Worm (Caenorhabditis elegans) whole organism, L4 larva: Measurements from ENCODE around the gene spp-30.
A peak's percentile ranks its signal among the peaks of the same experiment; 100 is the strongest.

Experiments used
- D1046.2 ChIP-seq: fragments of 200-800 bp; sonication (Bioruptor generic); IDR thresholded peaks from 2 replicates; pipeline ENCODE4 v1.3.6; 2022; ENCODE audit warnings: missing genetic modification characterization, missing compliant biosample characterization
- F10B5.3 ChIP-seq: sonication (generic microtip); optimal IDR thresholded peaks from 2 replicates; lab custom pipeline; 2016; ENCODE audit warnings: mild to moderate bottlenecking, missing genetic modification characterization, missing compliant biosample characterization
- F26F4.8 ChIP-seq: fragments of 200-800 bp; sonication (Bioruptor generic); conservative IDR thresholded peaks from 2 replicates; pipeline ENCODE4 v1.3.6; 2022; ENCODE audit warnings: missing genetic modification characterization, missing compliant biosample characterization
- F37D6.2 ChIP-seq: sonication (generic microtip); optimal IDR thresholded peaks from 2 replicates; lab custom pipeline; 2016; ENCODE audit warnings: mild to moderate bottlenecking, missing genetic modification characterization, missing compliant biosample characterization
- F49E8.2 ChIP-seq: sonication (generic microtip); optimal IDR thresholded peaks from 2 replicates; lab custom pipeline; 2016; ENCODE audit warnings: missing compliant biosample characterization, mild to moderate bottlenecking, missing genetic modification characterization, borderline replicate concordance
- R02D3.7 ChIP-seq: fragments of 150-350 bp; sonication (generic microtip); optimal IDR thresholded peaks from 3 replicates; lab custom pipeline; 2014; ENCODE audit warnings: missing biosample characterization, missing genetic modification characterization
- T20F7.1 ChIP-seq: fragments of 200-800 bp; sonication (Bioruptor generic); optimal IDR thresholded peaks from 2 replicates; lab custom pipeline; 2018; ENCODE audit warnings: mild to moderate bottlenecking, missing genetic modification characterization, missing compliant biosample characterization
- Y75B8A.6 ChIP-seq: fragments of 200-800 bp; sonication (Bioruptor generic); IDR thresholded peaks from 2 replicates; pipeline ENCODE4 v1.3.6; 2022; ENCODE audit warnings: missing genetic modification reagents, missing genetic modification characterization, missing compliant biosample characterization
- ZK337.2 ChIP-seq: fragments of 200-800 bp; sonication (Bioruptor generic); IDR thresholded peaks from 2 replicates; pipeline ENCODE4 v1.3.6; 2022; ENCODE audit warnings: missing genetic modification reagents, missing genetic modification characterization, missing compliant biosample characterization
- ZK546.5 ChIP-seq, 2 experiments: sonication (generic microtip); optimal IDR thresholded peaks; 2 replicates each; lab custom pipeline; 2017; ENCODE audit warnings: missing biosample characterization in 2 of 2, missing genetic modification characterization in 2 of 2
- aly-2 ChIP-seq: sonication (generic microtip); optimal IDR thresholded peaks from 2 replicates; lab custom pipeline; 2018; ENCODE audit warnings: missing biosample characterization, missing genetic modification characterization
- ama-1 ChIP-seq: fragments of 150-350 bp; optimal IDR thresholded peaks from 2 replicates; lab custom pipeline; 2014; ENCODE audit warnings: inconsistent platforms, mixed read lengths
- ceh-32 ChIP-seq: sonication (generic microtip); optimal IDR thresholded peaks from 2 replicates; lab custom pipeline; 2016; ENCODE audit warnings: mild to moderate bottlenecking, missing genetic modification characterization, missing compliant biosample characterization; ENCODE audit not compliant: poor library complexity
- ces-1 ChIP-seq: fragments of 150-350 bp; sonication (generic microtip); optimal IDR thresholded peaks from 4 replicates; lab custom pipeline; 2014; ENCODE audit warnings: missing biosample characterization, missing genetic modification reagents, missing genetic modification characterization
- daf-16 ChIP-seq, 3 experiments: sonication (generic microtip); optimal IDR thresholded peaks; 2 replicates each; lab custom pipeline; 2016 to 2017; ENCODE audit warnings: missing genetic modification characterization in 3 of 3, missing genetic modification reagents in 3 of 3, mild to moderate bottlenecking in 2 of 3, missing compliant biosample characterization in 2 of 3, missing biosample characterization in 1 of 3, moderate library complexity in 1 of 3
- dmd-6 ChIP-seq: fragments of 200-800 bp; sonication (Bioruptor generic); IDR thresholded peaks from 2 replicates; pipeline ENCODE4 v1.3.6; 2022; ENCODE audit warnings: missing genetic modification reagents, missing genetic modification characterization, missing compliant biosample characterization
- dpl-1 ChIP-seq: fragments of 150-350 bp; optimal IDR thresholded peaks from 2 replicates; lab custom pipeline; 2014; ENCODE audit warnings: missing biosample characterization, missing genetic modification reagents, missing genetic modification characterization
- dve-1 ChIP-seq: sonication (generic microtip); optimal IDR thresholded peaks from 2 replicates; lab custom pipeline; 2017; ENCODE audit warnings: antibody characterized with exemption, mild to moderate bottlenecking, missing genetic modification characterization, missing compliant biosample characterization; ENCODE audit not compliant: insufficient read depth
- gei-8 ChIP-seq: fragments of 200-800 bp; sonication (Bioruptor generic); optimal IDR thresholded peaks from 2 replicates; lab custom pipeline; 2018; ENCODE audit warnings: mild to moderate bottlenecking, missing genetic modification characterization, missing compliant biosample characterization
- hif-1 ChIP-seq, 2 experiments: sonication (generic microtip); optimal IDR thresholded peaks; 2 replicates each; lab custom pipeline; 2016 to 2017; ENCODE audit warnings: missing compliant biosample characterization in 2 of 2, missing genetic modification characterization in 2 of 2, missing genetic modification reagents in 2 of 2, missing genotype in 2 of 2, mild to moderate bottlenecking in 1 of 2
- hlh-11 ChIP-seq: fragments of 200-800 bp; sonication (Bioruptor generic); optimal IDR thresholded peaks from 2 replicates; lab custom pipeline; 2018; ENCODE audit warnings: mild to moderate bottlenecking, missing genetic modification characterization, missing compliant biosample characterization
- jun-1 ChIP-seq: fragments of 150-350 bp; optimal IDR thresholded peaks from 2 replicates; lab custom pipeline; 2014; ENCODE audit warnings: missing biosample characterization, missing genetic modification reagents, missing genetic modification characterization
- lin-1 ChIP-seq: fragments of 200-800 bp; sonication (Bioruptor generic); IDR thresholded peaks from 2 replicates; pipeline ENCODE4 v1.3.6; 2022; ENCODE audit warnings: missing genetic modification reagents, missing genetic modification characterization, missing compliant biosample characterization
- lin-38 ChIP-seq: fragments of 200-800 bp; sonication (Bioruptor generic); IDR thresholded peaks from 2 replicates; pipeline ENCODE4 v1.3.6; 2022; ENCODE audit warnings: missing genetic modification reagents, missing genetic modification characterization, missing compliant biosample characterization
- lin-39 ChIP-seq: fragments of 150-350 bp; optimal IDR thresholded peaks from 2 replicates; lab custom pipeline; 2014; ENCODE audit warnings: missing biosample characterization, missing genetic modification reagents, missing genetic modification characterization
- lir-3 ChIP-seq: sonication (generic microtip); optimal IDR thresholded peaks from 2 replicates; lab custom pipeline; 2016; ENCODE audit warnings: mild to moderate bottlenecking, missing genetic modification characterization, missing compliant biosample characterization
- madf-9 ChIP-seq: fragments of 200-800 bp; sonication (Bioruptor generic); conservative IDR thresholded peaks from 2 replicates; pipeline ENCODE4 v1.3.6; 2022; ENCODE audit warnings: missing genetic modification reagents, missing genetic modification characterization, missing compliant biosample characterization
- mep-1 ChIP-seq: fragments of 150-350 bp; sonication (generic microtip); optimal IDR thresholded peaks from 3 replicates; lab custom pipeline; 2014; ENCODE audit warnings: missing biosample characterization, missing genetic modification characterization
- mes-2 ChIP-seq: sonication (generic microtip); optimal IDR thresholded peaks from 2 replicates; lab custom pipeline; 2016; ENCODE audit warnings: missing genotype, mild to moderate bottlenecking, missing genetic modification characterization, missing compliant biosample characterization; ENCODE audit not compliant: poor library complexity, severe bottlenecking
- mxl-3 ChIP-seq: fragments of 200-800 bp; sonication (Bioruptor generic); optimal IDR thresholded peaks from 2 replicates; lab custom pipeline; 2018; ENCODE audit warnings: mild to moderate bottlenecking, missing genetic modification characterization, missing compliant biosample characterization
- nhr-102 ChIP-seq: sonication (generic microtip); optimal IDR thresholded peaks from 2 replicates; lab custom pipeline; 2016; ENCODE audit warnings: mild to moderate bottlenecking, missing genetic modification characterization, moderate library complexity, missing compliant biosample characterization
- nhr-111 ChIP-seq: fragments of 200-800 bp; sonication (Bioruptor generic); optimal IDR thresholded peaks from 2 replicates; lab custom pipeline; 2018; ENCODE audit warnings: mild to moderate bottlenecking, missing genetic modification characterization, missing compliant biosample characterization
- nhr-42 ChIP-seq: fragments of 200-800 bp; sonication (Bioruptor generic); IDR thresholded peaks from 2 replicates; pipeline ENCODE4 v1.3.6; 2022; ENCODE audit warnings: missing genetic modification characterization, missing compliant biosample characterization
- nhr-76 ChIP-seq: fragments of 150-350 bp; optimal IDR thresholded peaks from 2 replicates; lab custom pipeline; 2014; ENCODE audit warnings: missing biosample characterization, missing genetic modification characterization
- nhr-77 ChIP-seq: fragments of 150-350 bp; optimal IDR thresholded peaks from 2 replicates; lab custom pipeline; 2014; ENCODE audit warnings: missing biosample characterization, missing genetic modification characterization
- php-3 ChIP-seq: fragments of 200-800 bp; sonication (Bioruptor generic); IDR thresholded peaks from 2 replicates; pipeline ENCODE4 v1.3.6; 2022; ENCODE audit warnings: missing genetic modification reagents, missing genetic modification characterization, missing compliant biosample characterization
- pqm-1 ChIP-seq: sonication (generic microtip); optimal IDR thresholded peaks from 2 replicates; lab custom pipeline; 2017; ENCODE audit warnings: missing biosample characterization, missing genetic modification characterization
- rbr-2 ChIP-seq: sonication (generic microtip); optimal IDR thresholded peaks from 2 replicates; lab custom pipeline; 2016; ENCODE audit warnings: missing genotype, missing genetic modification characterization, missing compliant biosample characterization
- saeg-2 ChIP-seq: fragments of 200-800 bp; sonication (Bioruptor generic); IDR thresholded peaks from 2 replicates; pipeline ENCODE4 v1.3.6; 2022; ENCODE audit warnings: missing genetic modification reagents, missing genetic modification characterization, missing compliant biosample characterization
- set-16 ChIP-seq: fragments of 200-800 bp; sonication (Bioruptor generic); IDR thresholded peaks from 2 replicates; pipeline ENCODE4 v1.3.6; 2022; ENCODE audit warnings: missing genetic modification reagents, missing genetic modification characterization, missing compliant biosample characterization
- tag-97 ChIP-seq: fragments of 200-800 bp; sonication (Bioruptor generic); IDR thresholded peaks from 2 replicates; pipeline ENCODE4 v1.3.6; 2022; ENCODE audit warnings: missing genetic modification characterization, missing compliant biosample characterization
- tra-1 ChIP-seq: fragments of 200-800 bp; sonication (Bioruptor generic); IDR thresholded peaks from 2 replicates; pipeline ENCODE4 v1.3.6; 2022; ENCODE audit warnings: missing genetic modification reagents, missing genetic modification characterization, missing compliant biosample characterization
- unc-62 ChIP-seq, 3 experiments: fragments of 150-350 bp in 1 of 3; sonication (generic microtip); optimal IDR thresholded peaks in 2 of 3; peaks in 1 of 3; 1 replicate in 1 of 3; 2 replicates in 2 of 3; lab custom pipeline; 2014 to 2017; ENCODE audit warnings: missing biosample characterization in 3 of 3, missing genetic modification characterization in 3 of 3, missing genetic modification reagents in 3 of 3, missing genotype in 1 of 3
- zip-2 ChIP-seq: fragments of 150-350 bp; optimal IDR thresholded peaks from 2 replicates; lab custom pipeline; 2014; ENCODE audit warnings: missing biosample characterization, missing genetic modification characterization
- ztf-7 ChIP-seq: fragments of 150-350 bp; optimal IDR thresholded peaks from 2 replicates; lab custom pipeline; 2014; ENCODE audit warnings: missing biosample characterization, missing genetic modification characterization

The spp-30 gene

ce11 chrX:11661625-11662024 lies 33.1 kb upstream of the spp-30 start, which contains the start of gene sfxn-1.5 (continued):
- TF ChIP-seq daf-16 (GFP tag; optimal IDR thresholded peaks at IDR 0.05; lab: Kevin White, UChicago), result no peak
- peak; percentile 98 for TF ChIP-seq daf-16 (tag; optimal IDR thresholded peaks at IDR 0.05; lab: Kevin White, UChicago)
- TF ChIP-seq mxl-3 (GFP tag; lab: Kevin White, UChicago), result peak; percentile 55
- TF ChIP-seq lin-39 (tag; lab: Kevin White, UChicago), result no peak
- TF ChIP-seq php-3 (GFP tag; lab: Robert Waterston, UW), result peak; percentile 60
- no peak for TF ChIP-seq ama-1
- TF ChIP-seq R02D3.7, result no peak
- TF ChIP-seq F49E8.2 (tag; lab: Kevin White, UChicago), result no peak
- peak; percentile 63 for TF ChIP-seq mep-1 (tag; lab: Kevin White, UChicago)
- TF ChIP-seq nhr-102, result peak; percentile 13
- peak; percentile 71 for TF ChIP-seq ztf-7 (tag; lab: Kevin White, UChicago)
- peak; percentile 6 for TF ChIP-seq T20F7.1 (GFP tag; lab: Kevin White, UChicago)
- no peak for TF ChIP-seq ceh-32 (tag; lab: Kevin White, UChicago)
- peak; percentile 97 for TF ChIP-seq pqm-1 (tag; lab: Kevin White, UChicago)
- peak; percentile 75 for TF ChIP-seq lin-1 (GFP tag; lab: Robert Waterston, UW)
- peak; percentile 95 for TF ChIP-seq dmd-6
- TF ChIP-seq tra-1, result peak; percentile 68
- no peak for TF ChIP-seq dpl-1
- peak; percentile 82 for TF ChIP-seq hlh-11 (tag; lab: Kevin White, UChicago)
- no peak for TF ChIP-seq F37D6.2 (tag; lab: Kevin White, UChicago)
- TF ChIP-seq nhr-77 (tag; lab: Kevin White, UChicago), result peak; percentile 90
- no peak for TF ChIP-seq saeg-2 (GFP tag; lab: Robert Waterston, UW)
- TF ChIP-seq nhr-111, result no peak
- TF ChIP-seq ZK337.2 (GFP tag; lab: Robert Waterston, UW), result no peak

- TF ChIP-seq D1046.2, result no peak
- no peak for TF ChIP-seq lin-38 (GFP tag; lab: Robert Waterston, UW)
- no peak for TF ChIP-seq pqm-1 (tag; lab: Kevin White, UChicago)
- no peak for TF ChIP-seq ces-1
- no peak for TF ChIP-seq jun-1 (tag; lab: Kevin White, UChicago)
- no peak for TF ChIP-seq zip-2 (tag; lab: Kevin White, UChicago)
- TF ChIP-seq, all 104 proteins: peak for 0
These were observed 29.9 kb upstream of the spp-30 start, which contains the start of gene T04F8.3 for ce11 chrX:11658331-11658730. Gene T04F8.3, plus strand, starts transcription at chrX:11658631.

- TF ChIP-seq set-16 (GFP tag; lab: Robert Waterston, UW) (no peak), nhr-102 (no peak), F49E8.2 (tag; lab: Kevin White, UChicago) (no peak), gei-8 (GFP tag; lab: Kevin White, UChicago) (no peak), mes-2 (tag; lab: Kevin White, UChicago) (peak; percentile 84), dve-1 (tag; lab: Kevin White, UChicago) (peak; percentile 90), F10B5.3 (tag; lab: Kevin White, UChicago) (no peak), madf-9 (GFP tag; lab: Robert Waterston, UW) (no peak), ZK546.5 (tag; optimal IDR thresholded peaks at IDR 0.05; lab: Kevin White, UChicago) (no peak), aly-2 (tag; lab: Kevin White, UChicago) (no peak), Y75B8A.6 (GFP tag; lab: Robert Waterston, UW) (no peak), ama-1 (no peak), tag-97 (GFP tag; lab: Robert Waterston, UW) (no peak), ztf-7 (tag; lab: Kevin White, UChicago) (peak; percentile 55), nhr-76 (tag; lab: Kevin White, UChicago) (no peak), R02D3.7 (no peak), ZK337.2 (GFP tag; lab: Robert Waterston, UW) (no peak), nhr-42 (no peak), lir-3 (tag; lab: Kevin White, UChicago) (no peak), F26F4.8 (GFP tag; lab: Robert Waterston, UW) (no peak), saeg-2 (GFP tag; lab: Robert Waterston, UW) (no peak), rbr-2 (tag; lab: Kevin White, UChicago) (peak; percentile 48), nhr-77 (tag; lab: Kevin White, UChicago) (peak; percentile 74), unc-62 (GFP tag; optimal IDR thresholded peaks at IDR 0.05 in 1 of 2; lab: Kevin White, UChicago) (peak in 1 of 2 experiments; percentile 98), unc-62 (tag; optimal IDR thresholded peaks at IDR 0.05; lab: Kevin White, UChicago) (no peak), tra-1 (0 out of 2 replicates have a peak, but pooled peaks have one; percentile 21), dmd-6 (peak; percentile 65), hif-1 (tag; optimal IDR thresholded peaks at IDR 0.05; lab: Kevin White, UChicago) (peak in 1 of 2 experiments; percentile 43)
These were observed 28.1 kb upstream of the spp-30 start, which contains the start of gene T04F8.2 for ce11 chrX:11656519-11657006. Gene T04F8.2, minus strand, starts transcription at chrX:11656569.
